Worm (Caenorhabditis elegans) whole organism, late embryonic: Measurements from ENCODE around the gene twk-39.

ENCODE experiments used
- C38D4.7 ChIP-seq: fragments of 200-800 bp; sonication (Bioruptor generic); optimal IDR thresholded peaks from 2 replicates; lab custom pipeline; 2018; ENCODE audit warnings: mild to moderate bottlenecking, missing genetic modification characterization, moderate library complexity, missing compliant biosample characterization
- K02D7.2 ChIP-seq: sonication (generic microtip); optimal IDR thresholded peaks from 2 replicates; lab custom pipeline; 2017; ENCODE audit warnings: mild to moderate bottlenecking, missing genetic modification characterization, missing compliant biosample characterization
- ahr-1 ChIP-seq: sonication (generic microtip); optimal IDR thresholded peaks from 2 replicates; lab custom pipeline; 2016; ENCODE audit warnings: missing genetic modification characterization, missing compliant biosample characterization
- ceh-18 ChIP-seq: sonication (generic microtip); optimal IDR thresholded peaks from 2 replicates; lab custom pipeline; 2016; ENCODE audit warnings: missing genetic modification characterization, missing compliant biosample characterization
- ceh-19 ChIP-seq: fragments of 200-800 bp; sonication (Bioruptor generic); optimal IDR thresholded peaks from 2 replicates; lab custom pipeline; 2018; ENCODE audit warnings: mild to moderate bottlenecking, missing genetic modification characterization, missing compliant biosample characterization
- ceh-2 ChIP-seq: sonication (generic microtip); optimal IDR thresholded peaks from 2 replicates; lab custom pipeline; 2016; ENCODE audit warnings: missing genotype, missing genetic modification characterization, missing compliant biosample characterization
- ceh-22 ChIP-seq: sonication (generic microtip); optimal IDR thresholded peaks from 2 replicates; lab custom pipeline; 2017; ENCODE audit warnings: missing biosample characterization, missing genetic modification characterization
- ceh-24 ChIP-seq: sonication (generic microtip); optimal IDR thresholded peaks from 2 replicates; lab custom pipeline; 2016; ENCODE audit warnings: mild to moderate bottlenecking, missing genetic modification characterization, missing compliant biosample characterization
- ceh-30 ChIP-seq: fragments of 150-350 bp; optimal IDR thresholded peaks from 2 replicates; lab custom pipeline; 2014; ENCODE audit warnings: missing biosample characterization, missing genetic modification characterization
- ceh-45 ChIP-seq: fragments of 200-800 bp; sonication (Bioruptor generic); IDR thresholded peaks from 2 replicates; pipeline ENCODE4 v1.3.6; 2022; ENCODE audit warnings: missing genetic modification reagents, missing genetic modification characterization, missing compliant biosample characterization
- ceh-48 ChIP-seq: sonication (generic microtip); optimal IDR thresholded peaks from 2 replicates; lab custom pipeline; 2016; ENCODE audit warnings: missing genetic modification characterization, inconsistent platforms, missing compliant biosample characterization
- ceh-9 ChIP-seq: sonication (generic microtip); optimal IDR thresholded peaks from 2 replicates; lab custom pipeline; 2016; ENCODE audit warnings: mild to moderate bottlenecking, missing genetic modification characterization, inconsistent platforms, missing compliant biosample characterization
- che-1 ChIP-seq: sonication (generic microtip); optimal IDR thresholded peaks from 2 replicates; lab custom pipeline; 2016; ENCODE audit warnings: mild to moderate bottlenecking, missing genetic modification characterization, missing compliant biosample characterization
- ets-4 ChIP-seq: sonication (generic microtip); optimal IDR thresholded peaks from 2 replicates; lab custom pipeline; 2016; ENCODE audit warnings: missing genetic modification characterization, missing compliant biosample characterization
- eyg-1 ChIP-seq: sonication (generic microtip); optimal IDR thresholded peaks from 2 replicates; lab custom pipeline; 2016; ENCODE audit warnings: missing genotype, missing genetic modification characterization, missing compliant biosample characterization
- fax-1 ChIP-seq: sonication (generic microtip); optimal IDR thresholded peaks from 2 replicates; lab custom pipeline; 2016; ENCODE audit warnings: missing genotype, missing genetic modification characterization, missing compliant biosample characterization
- fkh-10 ChIP-seq: fragments of 150-350 bp; optimal IDR thresholded peaks from 2 replicates; lab custom pipeline; 2014; ENCODE audit warnings: missing biosample characterization, missing genetic modification reagents, missing genetic modification characterization
- fkh-6 ChIP-seq: sonication (generic microtip); optimal IDR thresholded peaks from 2 replicates; lab custom pipeline; 2016; ENCODE audit warnings: missing genetic modification characterization, missing compliant biosample characterization
- hlh-13 ChIP-seq: fragments of 200-800 bp; sonication (Bioruptor generic); optimal IDR thresholded peaks from 2 replicates; lab custom pipeline; 2018; ENCODE audit warnings: mild to moderate bottlenecking, missing genetic modification characterization, missing compliant biosample characterization
- hlh-15 ChIP-seq: sonication (generic microtip); optimal IDR thresholded peaks from 2 replicates; lab custom pipeline; 2016; ENCODE audit warnings: missing genetic modification characterization, missing compliant biosample characterization
- hlh-30 ChIP-seq: sonication (generic microtip); optimal IDR thresholded peaks from 2 replicates; lab custom pipeline; 2017; ENCODE audit warnings: antibody characterized with exemption, missing genetic modification characterization, missing compliant biosample characterization; ENCODE audit not compliant: insufficient read depth
- hlh-6 ChIP-seq: sonication (generic microtip); optimal IDR thresholded peaks from 2 replicates; lab custom pipeline; 2016; ENCODE audit warnings: missing genotype, missing genetic modification characterization, missing compliant biosample characterization
- hlh-8 ChIP-seq: sonication (generic microtip); optimal IDR thresholded peaks from 2 replicates; lab custom pipeline; 2016; ENCODE audit warnings: missing genotype, missing genetic modification characterization, missing compliant biosample characterization
- lim-6 ChIP-seq: sonication (generic microtip); optimal IDR thresholded peaks from 2 replicates; lab custom pipeline; 2016; ENCODE audit warnings: missing genetic modification characterization, missing compliant biosample characterization
- lin-11 ChIP-seq: fragments of 200-800 bp; sonication (Bioruptor generic); optimal IDR thresholded peaks from 2 replicates; lab custom pipeline; 2018; ENCODE audit warnings: mild to moderate bottlenecking, missing genetic modification characterization, missing compliant biosample characterization
- madf-2 ChIP-seq: sonication (generic microtip); optimal IDR thresholded peaks from 2 replicates; lab custom pipeline; 2017; ENCODE audit warnings: missing genetic modification characterization, missing compliant biosample characterization
- mec-3 ChIP-seq: sonication (generic microtip); optimal IDR thresholded peaks from 2 replicates; lab custom pipeline; 2016; ENCODE audit warnings: borderline replicate concordance, missing genetic modification characterization, missing compliant biosample characterization
- nhr-11 ChIP-seq: fragments of 150-350 bp; optimal IDR thresholded peaks from 2 replicates; lab custom pipeline; 2014; ENCODE audit warnings: missing biosample characterization, missing genetic modification characterization
- nhr-232 ChIP-seq: sonication (generic microtip); optimal IDR thresholded peaks from 2 replicates; lab custom pipeline; 2016; ENCODE audit warnings: missing genetic modification characterization, missing compliant biosample characterization
- npax-4 ChIP-seq: sonication (generic microtip); optimal IDR thresholded peaks from 2 replicates; lab custom pipeline; 2016; ENCODE audit warnings: missing genetic modification characterization, missing compliant biosample characterization
- odd-2 ChIP-seq: sonication (generic microtip); optimal IDR thresholded peaks from 2 replicates; lab custom pipeline; 2017; ENCODE audit warnings: antibody characterized with exemption, mild to moderate bottlenecking, missing genetic modification characterization, missing compliant biosample characterization
- pag-3 ChIP-seq: sonication (generic microtip); optimal IDR thresholded peaks from 2 replicates; lab custom pipeline; 2016; ENCODE audit warnings: missing compliant biosample characterization, missing genetic modification characterization, borderline replicate concordance
- pat-9 ChIP-seq: fragments of 200-800 bp; sonication (Bioruptor generic); optimal IDR thresholded peaks from 2 replicates; lab custom pipeline; 2018; ENCODE audit warnings: mild to moderate bottlenecking, missing genetic modification characterization, moderate library complexity, missing compliant biosample characterization
- pha-4 ChIP-seq: fragments of 150-350 bp; optimal IDR thresholded peaks from 2 replicates; lab custom pipeline; 2018; ENCODE audit warnings: missing biosample characterization, missing genetic modification reagents, missing genetic modification characterization
- pros-1 ChIP-seq: fragments of 150-350 bp; optimal IDR thresholded peaks from 2 replicates; lab custom pipeline; 2014; ENCODE audit warnings: missing biosample characterization, missing genetic modification reagents, missing genetic modification characterization
- rnt-1 ChIP-seq: sonication (generic microtip); optimal IDR thresholded peaks from 2 replicates; lab custom pipeline; 2016; ENCODE audit warnings: missing genetic modification characterization, missing compliant biosample characterization
- sox-2 ChIP-seq: fragments of 200-800 bp; sonication (Bioruptor generic); IDR thresholded peaks from 2 replicates; pipeline ENCODE4 v1.3.6; 2022; ENCODE audit warnings: missing genetic modification reagents, missing genetic modification characterization, missing compliant biosample characterization
- syd-9 ChIP-seq: sonication (generic microtip); optimal IDR thresholded peaks from 2 replicates; lab custom pipeline; 2016; ENCODE audit warnings: mild to moderate bottlenecking, missing genetic modification characterization, moderate library complexity, missing compliant biosample characterization
- ttx-3 ChIP-seq: sonication (generic microtip); optimal IDR thresholded peaks from 2 replicates; lab custom pipeline; 2016; ENCODE audit warnings: missing genetic modification reagents, missing genetic modification characterization, missing compliant biosample characterization
- unc-3 ChIP-seq, 2 experiments: fragments of 200-800 bp in 1 of 2; sonication (Bioruptor generic) in 1 of 2; sonication (generic microtip) in 1 of 2; conservative IDR thresholded peaks in 1 of 2; optimal IDR thresholded peaks in 1 of 2; 2 replicates each; pipeline versions ENCODE4 v1.3.6 to Lab custom; 2016 to 2022; ENCODE audit warnings: missing compliant biosample characterization in 2 of 2, missing genetic modification characterization in 2 of 2, missing genetic modification reagents in 1 of 2
- unc-42 ChIP-seq: sonication (generic microtip); optimal IDR thresholded peaks from 2 replicates; lab custom pipeline; 2016; ENCODE audit warnings: missing genotype, missing genetic modification characterization, missing compliant biosample characterization
- zip-5 ChIP-seq: sonication (generic microtip); optimal IDR thresholded peaks from 2 replicates; lab custom pipeline; 2016; ENCODE audit warnings: missing genetic modification characterization, missing compliant biosample characterization

The twk-39 gene

DNA sequence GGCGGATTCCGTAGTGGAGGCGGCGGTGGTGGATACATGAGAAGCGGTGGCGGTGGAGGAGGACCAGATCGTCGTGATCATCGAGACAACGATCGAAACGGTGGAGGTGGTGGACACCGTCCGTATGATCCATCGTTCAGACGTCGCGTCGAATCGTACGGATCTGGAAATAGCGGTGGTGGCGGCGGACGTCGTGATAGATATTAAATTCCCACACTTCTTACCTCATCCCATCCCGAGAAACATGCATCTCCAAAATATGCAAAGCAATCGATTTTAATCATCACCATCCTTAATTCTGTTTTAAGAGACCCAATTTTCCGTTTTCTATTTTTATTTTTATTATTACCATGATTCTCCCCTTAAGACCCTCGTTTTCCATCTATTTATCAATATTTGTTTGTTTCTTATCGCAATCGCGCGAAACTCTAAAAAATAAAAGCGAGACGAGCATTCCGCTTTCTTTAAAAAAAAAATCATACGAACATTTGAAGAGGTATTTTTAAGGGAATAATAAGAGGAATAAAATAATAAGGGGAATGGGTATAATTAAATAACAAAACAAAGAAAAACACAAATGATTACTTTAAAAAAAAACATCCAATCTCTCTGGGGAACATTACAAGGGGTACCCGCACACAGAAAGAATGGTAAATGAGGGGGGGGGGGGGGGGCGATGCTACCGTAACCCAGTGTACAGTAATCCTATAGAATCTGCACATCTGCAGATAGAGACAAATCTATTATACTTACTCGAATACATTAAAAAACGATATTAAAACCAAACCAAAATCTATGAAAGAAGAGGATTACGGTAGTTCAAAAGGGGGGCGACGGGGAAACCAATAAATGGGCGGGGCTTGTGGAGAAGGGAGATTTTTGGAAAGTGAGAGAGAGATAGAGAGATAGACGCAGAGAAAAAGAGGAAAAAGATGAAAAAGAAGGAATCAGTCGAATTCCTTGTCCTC lies 35.3 kb downstream of the twk-39 start:
- TF ChIP-seq fax-1 (no peak), ceh-18 (no peak), nhr-11 (tag; lab: Kevin White, UChicago) (no peak), fkh-10 (GFP tag; lab: Kevin White, UChicago) (no peak), ceh-45 (GFP tag; lab: Robert Waterston, UW) (no peak), ceh-22 (tag; lab: Kevin White, UChicago) (no peak), syd-9 (tag; lab: Kevin White, UChicago) (no peak), ets-4 (tag; lab: Kevin White, UChicago) (no peak), madf-2 (no peak), eyg-1 (tag; lab: Kevin White, UChicago) (no peak), ceh-24 (tag; lab: Kevin White, UChicago) (no peak), sox-2 (GFP tag; lab: Robert Waterston, UW) (no peak), pros-1 (tag; lab: Kevin White, UChicago) (no peak), hlh-13 (no peak), che-1 (tag; lab: Kevin White, UChicago) (no peak), nhr-232 (tag; lab: Kevin White, UChicago) (no peak), lim-6 (tag; lab: Kevin White, UChicago) (no peak), ceh-48 (no peak), K02D7.2 (no peak)

DNA sequence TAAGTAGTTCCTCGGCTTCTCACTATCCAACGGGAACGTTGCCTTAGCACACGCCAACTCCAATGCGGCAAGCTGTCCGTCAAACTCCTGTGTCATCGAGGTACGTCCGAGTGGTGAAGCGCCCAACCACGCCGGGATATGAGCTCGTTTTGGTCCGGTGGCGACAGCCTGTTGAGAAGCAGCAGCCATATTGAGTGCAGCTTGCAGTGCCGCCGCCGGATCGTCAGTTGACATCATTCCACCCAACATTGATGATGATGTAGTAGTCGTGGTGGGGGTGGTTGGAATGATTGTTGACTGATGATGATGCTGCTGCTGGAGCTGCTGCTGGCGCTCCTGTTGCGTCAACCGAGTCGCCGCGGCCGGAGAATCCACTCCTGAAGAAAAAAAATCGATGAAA lies 37.9 kb downstream of the twk-39 start:
- TF ChIP-seq ceh-22 (tag; lab: Kevin White, UChicago) = no peak
- no peak for TF ChIP-seq ceh-30 (tag; lab: Kevin White, UChicago)
- no peak for TF ChIP-seq ceh-2
- no peak for TF ChIP-seq fkh-6
- no peak for TF ChIP-seq hlh-8 (tag; lab: Kevin White, UChicago)
- no peak for TF ChIP-seq unc-3 (GFP tag; conservative IDR thresholded peaks at IDR 0.05; lab: Robert Waterston, UW)
- no peak for TF ChIP-seq unc-3 (tag; optimal IDR thresholded peaks at IDR 0.05; lab: Kevin White, UChicago)
- no peak for TF ChIP-seq zip-5 (tag; lab: Kevin White, UChicago)
- no peak for TF ChIP-seq ttx-3 (tag; lab: Kevin White, UChicago)
- TF ChIP-seq pag-3 (tag; lab: Kevin White, UChicago) = no peak

DNA sequence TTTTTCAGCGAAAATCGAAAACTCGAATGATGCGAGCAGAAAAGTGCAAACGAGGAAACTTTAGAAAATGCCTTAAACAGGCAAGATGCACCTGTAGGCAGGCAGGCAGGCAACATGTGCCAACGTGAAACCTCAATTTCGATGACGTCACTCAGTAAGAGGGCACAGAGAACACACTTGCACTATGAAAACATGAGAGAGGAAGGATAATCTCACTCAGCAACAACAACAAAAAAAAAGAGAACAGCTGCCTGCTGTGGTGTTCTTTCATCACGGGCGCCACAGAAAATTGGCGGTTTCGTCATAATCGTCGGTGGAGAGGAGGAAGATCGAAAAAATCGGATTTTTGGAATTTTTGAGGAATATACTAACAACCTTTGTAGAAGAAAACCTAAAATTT lies 38.6 kb downstream of the twk-39 start:
- no peak for TF ChIP-seq ceh-22 (tag; lab: Kevin White, UChicago)
- no peak for TF ChIP-seq che-1 (tag; lab: Kevin White, UChicago)
- TF ChIP-seq hlh-30 = no peak
- no peak for TF ChIP-seq npax-4 (tag; lab: Kevin White, UChicago)
- no peak for TF ChIP-seq C38D4.7 (GFP tag; lab: Kevin White, UChicago)
- TF ChIP-seq pat-9 (tag; lab: Kevin White, UChicago) = no peak
- TF ChIP-seq mec-3 (tag; lab: Kevin White, UChicago) = no peak
- TF ChIP-seq ceh-19 (GFP tag; lab: Kevin White, UChicago) = no peak
- TF ChIP-seq ahr-1 (tag; lab: Kevin White, UChicago) = no peak
- no peak for TF ChIP-seq pha-4 (tag; lab: Kevin White, UChicago)
- TF ChIP-seq syd-9 (tag; lab: Kevin White, UChicago) = no peak
- no peak for TF ChIP-seq hlh-15
- TF ChIP-seq lin-11 (tag; lab: Kevin White, UChicago) = no peak
- no peak for TF ChIP-seq rnt-1 (tag; lab: Kevin White, UChicago)
- TF ChIP-seq ttx-3 (tag; lab: Kevin White, UChicago) = no peak
- TF ChIP-seq fkh-10 (GFP tag; lab: Kevin White, UChicago) = no peak
- no peak for TF ChIP-seq hlh-6 (tag; lab: Kevin White, UChicago)
- TF ChIP-seq ceh-9 (tag; lab: Kevin White, UChicago) = no peak
- TF ChIP-seq unc-42 (tag; lab: Kevin White, UChicago) = no peak
- no peak for TF ChIP-seq odd-2 (tag; lab: Kevin White, UChicago)
- TF ChIP-seq, all 69 proteins: peak for 0
